Worm (Caenorhabditis elegans): ENCODE data around the gene C28H8.8.

DNA sequence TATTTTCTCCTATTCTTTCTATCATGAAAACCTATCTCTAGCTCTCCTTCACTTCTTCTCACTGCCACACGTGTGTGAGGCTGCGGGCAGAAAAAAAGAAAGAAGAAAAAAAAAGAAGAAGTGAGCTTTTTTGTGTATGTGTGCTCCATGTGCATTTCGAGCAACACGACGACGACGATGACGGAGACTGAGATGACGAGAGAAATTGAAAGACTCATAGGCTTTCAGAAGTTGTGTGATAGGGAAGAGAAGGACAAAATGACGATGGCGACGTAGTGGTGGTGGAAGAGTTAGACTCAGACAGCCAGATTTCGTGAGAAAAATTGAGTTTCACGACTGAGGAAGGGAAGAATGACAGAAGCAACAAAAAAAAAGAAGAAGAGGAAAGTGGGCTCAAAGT is 43.1 kb downstream of the C28H8.8 start:
- TF ChIP-seq ama-1 (optimal IDR thresholded peaks at IDR 0.05) (no peak), nhr-11 (tag; optimal IDR thresholded peaks at IDR 0.05) (no peak), fkh-10 (GFP tag; optimal IDR thresholded peaks at IDR 0.05) (no peak)
